Worm (Caenorhabditis elegans): ENCODE results near the gene cutc-1.

Gene cutc-1

DNA sequence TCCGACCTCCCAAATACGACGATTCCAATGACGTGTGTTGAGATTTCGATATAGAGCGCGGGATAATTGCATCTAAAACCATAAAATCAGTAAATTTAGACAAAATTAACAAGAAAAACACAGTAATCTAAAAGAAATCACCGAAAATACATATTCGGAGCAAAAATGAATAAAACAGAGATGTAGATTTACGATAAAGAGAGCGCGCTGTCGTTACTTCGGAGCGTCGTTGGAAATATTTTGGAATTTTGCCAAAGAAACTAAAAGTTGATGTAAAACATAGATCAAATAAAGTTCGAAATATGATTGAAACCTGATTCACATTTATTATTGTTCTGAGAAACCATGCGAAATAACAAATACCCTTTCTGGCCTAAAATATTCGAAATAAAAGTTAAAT, 28.7 kb upstream of the cutc-1 start, which contains the start of gene ZK1236.5:
Gene ZK1236.5 (minus strand): TSS at position 72 of the 400 bp plus-strand sequence.
- TF ChIP-seq nhr-237 (tag; optimal IDR thresholded peaks at IDR 0.05) (no peak), mls-2 (tag; optimal IDR thresholded peaks at IDR 0.05) (no peak), ces-1 (GFP tag; optimal IDR thresholded peaks at IDR 0.05) (peak; percentile 18), lin-32 (GFP tag; optimal IDR thresholded peaks at IDR 0.05) (no peak), lin-13 (tag; optimal IDR thresholded peaks at IDR 0.05) (no peak)

- no peak for TF ChIP-seq ham-2 (GFP tag; optimal IDR thresholded peaks at IDR 0.05)
- no peak for TF ChIP-seq elt-3 (tag; optimal IDR thresholded peaks at IDR 0.05)
- TF ChIP-seq pha-4 (tag; optimal IDR thresholded peaks at IDR 0.05), result no peak
- no peak for TF ChIP-seq ceh-83 (GFP tag; optimal IDR thresholded peaks at IDR 0.05)
- no peak for TF ChIP-seq lsy-2 (tag; optimal IDR thresholded peaks at IDR 0.05)
- no peak for TF ChIP-seq mls-2 (tag; optimal IDR thresholded peaks at IDR 0.05)
- no peak for TF ChIP-seq mep-1 (tag; optimal IDR thresholded peaks at IDR 0.05)
- TF ChIP-seq cnd-1 (tag; optimal IDR thresholded peaks at IDR 0.05), result no peak
- no peak for TF ChIP-seq mab-5 (tag; optimal IDR thresholded peaks at IDR 0.05)
- TF ChIP-seq nhr-2 (tag; optimal IDR thresholded peaks at IDR 0.05), result no peak
- TF ChIP-seq unc-39 (tag; optimal IDR thresholded peaks at IDR 0.05), result no peak
- TF ChIP-seq ces-1 (GFP tag; optimal IDR thresholded peaks at IDR 0.05), result no peak
- no peak for TF ChIP-seq lin-32 (GFP tag; optimal IDR thresholded peaks at IDR 0.05)
- no peak for TF ChIP-seq lin-13 (tag; optimal IDR thresholded peaks at IDR 0.05)
- TF ChIP-seq snpc-4 (tag; optimal IDR thresholded peaks at IDR 0.05), result no peak
- no peak for TF ChIP-seq nhr-237 (tag; optimal IDR thresholded peaks at IDR 0.05)
- no peak for TF ChIP-seq unc-120 (tag; optimal IDR thresholded peaks at IDR 0.05; ENCODE audit: poor library complexity, severe bottlenecking)
Observed at ce11 chrIII:8429497-8429896, 26.1 kb upstream of the cutc-1 start.

DNA sequence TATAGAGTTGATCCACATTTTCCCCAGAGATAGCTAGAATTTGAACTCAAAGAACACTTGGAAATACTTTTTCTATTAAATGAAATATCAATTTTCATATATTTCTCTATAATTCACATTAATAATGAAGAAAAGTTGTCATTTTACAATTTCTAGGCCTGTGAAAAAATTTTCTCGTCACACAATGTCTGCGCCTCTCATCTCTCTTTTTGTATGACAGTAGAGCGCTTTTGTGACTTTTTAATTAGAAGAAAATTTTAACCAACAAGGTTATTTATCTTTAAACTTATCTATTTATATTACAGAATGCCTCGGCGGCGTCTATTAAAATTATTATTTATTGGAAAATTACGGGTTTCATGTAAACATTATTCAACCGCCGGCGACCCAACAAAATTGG, 25.6 kb upstream of the cutc-1 start, which contains the start of gene ZK1236.1:
Gene ZK1236.1 (plus strand): TSS at position 263 of the 400 bp plus-strand sequence.
- TF ChIP-seq flh-1 (GFP tag; optimal IDR thresholded peaks at IDR 0.05) (no peak), ztf-11 (tag; optimal IDR thresholded peaks at IDR 0.05) (no peak), cnd-1 (tag; optimal IDR thresholded peaks at IDR 0.05) (no peak), ces-1 (GFP tag; optimal IDR thresholded peaks at IDR 0.05) (no peak), ceh-83 (GFP tag; optimal IDR thresholded peaks at IDR 0.05) (no peak), elt-3 (tag; optimal IDR thresholded peaks at IDR 0.05) (no peak), lin-13 (tag; optimal IDR thresholded peaks at IDR 0.05) (no peak), mep-1 (tag; optimal IDR thresholded peaks at IDR 0.05) (no peak), mab-5 (tag; optimal IDR thresholded peaks at IDR 0.05) (no peak), mls-2 (tag; optimal IDR thresholded peaks at IDR 0.05) (no peak), ceh-43 (GFP tag; optimal IDR thresholded peaks at IDR 0.05) (no peak), zip-8 (tag; optimal IDR thresholded peaks at IDR 0.05) (no peak), M03D4.4 (tag; optimal IDR thresholded peaks at IDR 0.05) (no peak), snpc-4 (tag; optimal IDR thresholded peaks at IDR 0.05) (no peak), nhr-28 (tag; optimal IDR thresholded peaks at IDR 0.05) (no peak)

ce11 chrIII:8426271-8426670, 22.9 kb upstream of the cutc-1 start, which contains the start of gene cec-1:
Gene cec-1, plus strand, starts transcription at chrIII:8426333.
- TF ChIP-seq pha-4 (tag; optimal IDR thresholded peaks at IDR 0.05), result no peak
- TF ChIP-seq ces-1 (GFP tag; optimal IDR thresholded peaks at IDR 0.05), result peak; percentile 74
- no peak for TF ChIP-seq snpc-4 (tag; optimal IDR thresholded peaks at IDR 0.05)
- no peak for TF ChIP-seq nhr-12 (tag; optimal IDR thresholded peaks at IDR 0.05)
- TF ChIP-seq ham-2 (GFP tag; optimal IDR thresholded peaks at IDR 0.05), result no peak
- TF ChIP-seq mab-5 (tag; optimal IDR thresholded peaks at IDR 0.05), result no peak
- no peak for TF ChIP-seq ceh-83 (GFP tag; optimal IDR thresholded peaks at IDR 0.05)

- TF ChIP-seq M03D4.4 (tag; optimal IDR thresholded peaks at IDR 0.05), result no peak
- TF ChIP-seq ham-2 (GFP tag; optimal IDR thresholded peaks at IDR 0.05), result peak; percentile 57
- TF ChIP-seq snpc-4 (tag; optimal IDR thresholded peaks at IDR 0.05), result no peak
- TF ChIP-seq zip-8 (tag; optimal IDR thresholded peaks at IDR 0.05), result no peak
- no peak for TF ChIP-seq ceh-39 (tag; optimal IDR thresholded peaks at IDR 0.05)
- peak; percentile 23 for TF ChIP-seq ces-1 (GFP tag; optimal IDR thresholded peaks at IDR 0.05)
- peak; percentile 36 for TF ChIP-seq mep-1 (tag; optimal IDR thresholded peaks at IDR 0.05)
- TF ChIP-seq lin-32 (GFP tag; optimal IDR thresholded peaks at IDR 0.05), result no peak
- peak; percentile 9 for TF ChIP-seq sptf-1 (tag; optimal IDR thresholded peaks at IDR 0.05)
- peak; percentile 19 for TF ChIP-seq unc-120 (tag; optimal IDR thresholded peaks at IDR 0.05; ENCODE audit: poor library complexity, severe bottlenecking)
- TF ChIP-seq nhr-76 (tag; optimal IDR thresholded peaks at IDR 0.05), result no peak
- peak; percentile 49 for TF ChIP-seq drap-1 (GFP tag; optimal IDR thresholded peaks at IDR 0.05)
- TF ChIP-seq bed-3 (GFP tag; optimal IDR thresholded peaks at IDR 0.05), result no peak
- no peak for TF ChIP-seq flh-1 (GFP tag; optimal IDR thresholded peaks at IDR 0.05)
- TF ChIP-seq unc-39 (tag; optimal IDR thresholded peaks at IDR 0.05), result no peak
- no peak for TF ChIP-seq elt-3 (tag; optimal IDR thresholded peaks at IDR 0.05)
- TF ChIP-seq ztf-11 (tag; optimal IDR thresholded peaks at IDR 0.05), result no peak
- TF ChIP-seq nhr-2 (tag; optimal IDR thresholded peaks at IDR 0.05), result peak; percentile 1
- no peak for TF ChIP-seq ceh-83 (GFP tag; optimal IDR thresholded peaks at IDR 0.05)
- TF ChIP-seq sem-2 (GFP tag; optimal IDR thresholded peaks at IDR 0.05), result no peak
- no peak for TF ChIP-seq blmp-1 (tag; optimal IDR thresholded peaks at IDR 0.05)
- no peak for TF ChIP-seq nhr-12 (tag; optimal IDR thresholded peaks at IDR 0.05)
- TF ChIP-seq pha-4 (tag; optimal IDR thresholded peaks at IDR 0.05), result peak; percentile 21
- peak; percentile 50 for TF ChIP-seq cnd-1 (tag; optimal IDR thresholded peaks at IDR 0.05)
- no peak for TF ChIP-seq ceh-43 (GFP tag; optimal IDR thresholded peaks at IDR 0.05)
- no peak for TF ChIP-seq tbx-8 (GFP tag; optimal IDR thresholded peaks at IDR 0.05)
- TF ChIP-seq nhr-237 (tag; optimal IDR thresholded peaks at IDR 0.05), result no peak
- TF ChIP-seq hlh-1 (tag; optimal IDR thresholded peaks at IDR 0.05), result peak; percentile 22
- TF ChIP-seq elt-1 (tag; optimal IDR thresholded peaks at IDR 0.05; ENCODE audit: borderline replicate concordance, insufficient read depth), result no peak
- TF ChIP-seq lsy-2 (tag; optimal IDR thresholded peaks at IDR 0.05), result peak; percentile 29
- no peak for TF ChIP-seq mab-5 (tag; optimal IDR thresholded peaks at IDR 0.05)
- no peak for TF ChIP-seq lin-13 (tag; optimal IDR thresholded peaks at IDR 0.05)
- peak; percentile 53 for TF ChIP-seq mls-2 (tag; optimal IDR thresholded peaks at IDR 0.05)
- TF ChIP-seq unc-62 (GFP tag; optimal IDR thresholded peaks at IDR 0.05), result peak; percentile 48
- TF ChIP-seq nhr-28 (tag; optimal IDR thresholded peaks at IDR 0.05), result no peak
Observed at ce11 chrIII:8425076-8425475, 21.7 kb upstream of the cutc-1 start.

All from whole organism, mixed stage, embryonic.